Worm (Caenorhabditis elegans) whole organism, L2 larva: ENCODE results near the gene C23F12.4.

Experiments used
- C34F6.9 ChIP-seq: fragments of 150-350 bp; optimal IDR thresholded peaks from 2 replicates; lab custom pipeline; 2014; ENCODE audit warnings: missing biosample characterization, missing genetic modification characterization
- F13H6.1 ChIP-seq: sonication (generic microtip); optimal IDR thresholded peaks from 2 replicates; lab custom pipeline; 2016; ENCODE audit warnings: missing genetic modification characterization, missing compliant biosample characterization
- R02D3.7 ChIP-seq: fragments of 150-350 bp; optimal IDR thresholded peaks from 2 replicates; lab custom pipeline; 2014; ENCODE audit warnings: missing biosample characterization, missing genetic modification characterization
- Y55F3AM.14 ChIP-seq: fragments of 200-800 bp; sonication (Bioruptor generic); optimal IDR thresholded peaks from 2 replicates; lab custom pipeline; 2018; ENCODE audit warnings: mild to moderate bottlenecking, missing genetic modification characterization, missing compliant biosample characterization
- ZK546.5 ChIP-seq: sonication (generic microtip); optimal IDR thresholded peaks from 2 replicates; lab custom pipeline; 2017; ENCODE audit warnings: missing biosample characterization, missing genetic modification characterization
- alr-1 ChIP-seq: fragments of 150-350 bp; optimal IDR thresholded peaks from 2 replicates; lab custom pipeline; 2014; ENCODE audit warnings: missing biosample characterization, missing genetic modification characterization
- aly-2 ChIP-seq: fragments of 150-350 bp; optimal IDR thresholded peaks from 2 replicates; lab custom pipeline; 2014; ENCODE audit warnings: missing biosample characterization, missing genetic modification characterization
- ama-1 ChIP-seq: fragments of 150-350 bp; optimal IDR thresholded peaks from 2 replicates; lab custom pipeline; 2018; ENCODE audit warnings: inconsistent platforms
- blmp-1 ChIP-seq: sonication (generic microtip); optimal IDR thresholded peaks from 2 replicates; lab custom pipeline; 2017; ENCODE audit warnings: missing genetic modification characterization, mild to moderate bottlenecking, missing compliant biosample characterization, antibody characterized with exemption, moderate library complexity; ENCODE audit not compliant: insufficient read depth
- ceh-16 ChIP-seq: fragments of 150-350 bp; optimal IDR thresholded peaks from 2 replicates; lab custom pipeline; 2014; ENCODE audit warnings: missing biosample characterization, missing genetic modification characterization
- ceh-82 ChIP-seq: fragments of 150-350 bp; optimal IDR thresholded peaks from 2 replicates; lab custom pipeline; 2014; ENCODE audit warnings: missing biosample characterization, missing genetic modification characterization
- crh-2 ChIP-seq: sonication (generic microtip); optimal IDR thresholded peaks from 2 replicates; lab custom pipeline; 2017; ENCODE audit warnings: missing biosample characterization, missing genetic modification characterization
- dmd-4 ChIP-seq: sonication (generic microtip); optimal IDR thresholded peaks from 2 replicates; lab custom pipeline; 2017; ENCODE audit warnings: missing biosample characterization, missing genetic modification characterization
- egl-27 ChIP-seq: sonication (generic microtip); optimal IDR thresholded peaks from 3 replicates; lab custom pipeline; 2017; ENCODE audit warnings: missing biosample characterization, missing genetic modification reagents, missing genetic modification characterization
- elt-1 ChIP-seq: fragments of 150-350 bp; optimal IDR thresholded peaks from 2 replicates; lab custom pipeline; 2014; ENCODE audit warnings: missing biosample characterization, missing genetic modification characterization
- elt-3 ChIP-seq: sonication (generic microtip); optimal IDR thresholded peaks from 2 replicates; lab custom pipeline; 2017; ENCODE audit warnings: missing biosample characterization, missing genetic modification characterization
- fos-1 ChIP-seq: fragments of 150-350 bp; optimal IDR thresholded peaks from 2 replicates; lab custom pipeline; 2014; ENCODE audit warnings: missing biosample characterization, missing genetic modification characterization
- gmeb-1 ChIP-seq: fragments of 150-350 bp; optimal IDR thresholded peaks from 2 replicates; lab custom pipeline; 2014; ENCODE audit warnings: missing biosample characterization, missing genetic modification characterization
- lin-11 ChIP-seq: fragments of 150-350 bp; sonication (generic microtip); optimal IDR thresholded peaks from 2 replicates; lab custom pipeline; 2014; ENCODE audit warnings: missing biosample characterization, missing genetic modification characterization, inconsistent platforms, mixed read lengths
- lin-13 ChIP-seq: fragments of 150-350 bp; optimal IDR thresholded peaks from 2 replicates; lab custom pipeline; 2014; ENCODE audit warnings: missing biosample characterization, missing genetic modification reagents, missing genetic modification characterization
- lin-39 ChIP-seq: fragments of 150-350 bp; optimal IDR thresholded peaks from 2 replicates; lab custom pipeline; 2014; ENCODE audit warnings: missing biosample characterization, missing genetic modification reagents, missing genetic modification characterization
- lsy-2 ChIP-seq, 2 experiments: fragments of 150-350 bp in 1 of 2; sonication (generic microtip) in 1 of 2; optimal IDR thresholded peaks; 2 replicates each; lab custom pipeline; 2014 to 2017; ENCODE audit warnings: missing biosample characterization in 2 of 2, missing genetic modification characterization in 2 of 2
- mab-5 ChIP-seq: fragments of 150-350 bp; optimal IDR thresholded peaks from 2 replicates; lab custom pipeline; 2014; ENCODE audit warnings: missing biosample characterization, missing genetic modification characterization
- mbf-1 ChIP-seq: sonication (generic microtip); optimal IDR thresholded peaks from 2 replicates; lab custom pipeline; 2017; ENCODE audit warnings: missing biosample characterization, missing genetic modification characterization
- mdl-1 ChIP-seq, 2 experiments: fragments of 150-350 bp in 1 of 2; sonication (generic microtip) in 1 of 2; optimal IDR thresholded peaks; 2 replicates each; lab custom pipeline; 2017; ENCODE audit warnings: missing biosample characterization in 2 of 2, missing genetic modification characterization in 2 of 2
- nhr-10 ChIP-seq: sonication (generic microtip); optimal IDR thresholded peaks from 2 replicates; lab custom pipeline; 2017; ENCODE audit warnings: missing biosample characterization, missing genetic modification characterization
- nhr-11 ChIP-seq: fragments of 150-350 bp; optimal IDR thresholded peaks from 2 replicates; lab custom pipeline; 2014; ENCODE audit warnings: missing biosample characterization, missing genetic modification characterization
- nhr-12 ChIP-seq: fragments of 150-350 bp; optimal IDR thresholded peaks from 2 replicates; lab custom pipeline; 2014; ENCODE audit warnings: missing biosample characterization, missing genetic modification characterization
- nhr-129 ChIP-seq: fragments of 150-350 bp; optimal IDR thresholded peaks from 2 replicates; lab custom pipeline; 2014; ENCODE audit warnings: missing biosample characterization, missing genetic modification characterization
- nhr-21 ChIP-seq: fragments of 150-350 bp; optimal IDR thresholded peaks from 2 replicates; lab custom pipeline; 2014; ENCODE audit warnings: missing biosample characterization, missing genetic modification characterization
- nhr-23 ChIP-seq: fragments of 150-350 bp; optimal IDR thresholded peaks from 2 replicates; lab custom pipeline; 2014; ENCODE audit warnings: missing biosample characterization, missing genetic modification reagents, missing genetic modification characterization
- nhr-237 ChIP-seq: fragments of 150-350 bp; optimal IDR thresholded peaks from 2 replicates; lab custom pipeline; 2014; ENCODE audit warnings: missing biosample characterization, missing genetic modification characterization
- nhr-25 ChIP-seq: fragments of 150-350 bp; sonication (generic microtip); optimal IDR thresholded peaks from 3 replicates; lab custom pipeline; 2014; ENCODE audit warnings: missing biosample characterization, missing genetic modification characterization
- nhr-6 ChIP-seq: fragments of 150-350 bp; optimal IDR thresholded peaks from 2 replicates; lab custom pipeline; 2014; ENCODE audit warnings: missing biosample characterization, missing genetic modification characterization
- nhr-77 ChIP-seq: fragments of 150-350 bp; optimal IDR thresholded peaks from 2 replicates; lab custom pipeline; 2014; ENCODE audit warnings: missing biosample characterization, missing genetic modification characterization
- peb-1 ChIP-seq: fragments of 150-350 bp; optimal IDR thresholded peaks from 2 replicates; lab custom pipeline; 2014; ENCODE audit warnings: missing biosample characterization, missing genetic modification characterization
- sem-4 ChIP-seq: fragments of 150-350 bp; optimal IDR thresholded peaks from 2 replicates; lab custom pipeline; 2014; ENCODE audit warnings: missing biosample characterization, missing genetic modification reagents, missing genetic modification characterization
- skn-1 ChIP-seq: sonication (generic microtip); optimal IDR thresholded peaks from 2 replicates; lab custom pipeline; 2017; ENCODE audit warnings: missing biosample characterization, missing genetic modification characterization
- sma-3 ChIP-seq: sonication (generic microtip); optimal IDR thresholded peaks from 2 replicates; lab custom pipeline; 2016; ENCODE audit warnings: missing genetic modification reagents, missing genetic modification characterization, missing compliant biosample characterization
- sma-9 ChIP-seq, 2 experiments: fragments of 150-350 bp in 1 of 2; sonication (generic microtip) in 1 of 2; optimal IDR thresholded peaks; 2 replicates each; lab custom pipeline; 2014 to 2016; ENCODE audit warnings: missing genetic modification characterization in 2 of 2, mild to moderate bottlenecking in 1 of 2, missing biosample characterization in 1 of 2, missing compliant biosample characterization in 1 of 2, missing genetic modification reagents in 1 of 2, moderate library complexity in 1 of 2
- snpc-4 ChIP-seq: fragments of 150-350 bp; optimal IDR thresholded peaks from 2 replicates; lab custom pipeline; 2014; ENCODE audit warnings: missing biosample characterization, missing genetic modification characterization
- unc-39 ChIP-seq: fragments of 150-350 bp; optimal IDR thresholded peaks from 2 replicates; lab custom pipeline; 2014; ENCODE audit warnings: missing biosample characterization, missing genetic modification characterization
- unc-55 ChIP-seq: fragments of 150-350 bp; sonication (generic microtip); optimal IDR thresholded peaks from 3 replicates; lab custom pipeline; 2014; ENCODE audit warnings: missing biosample characterization, missing genetic modification reagents, missing genetic modification characterization
- unc-62 ChIP-seq: fragments of 150-350 bp; optimal IDR thresholded peaks from 2 replicates; lab custom pipeline; 2014; ENCODE audit warnings: missing biosample characterization, missing genetic modification reagents, missing genetic modification characterization
- zag-1 ChIP-seq: fragments of 150-350 bp; optimal IDR thresholded peaks from 2 replicates; lab custom pipeline; 2014; ENCODE audit warnings: missing biosample characterization, missing genetic modification characterization
- ztf-1 ChIP-seq: fragments of 200-800 bp; sonication (Bioruptor generic); conservative IDR thresholded peaks from 2 replicates; pipeline ENCODE4 v1.3.6; 2022; ENCODE audit warnings: missing genetic modification characterization, missing compliant biosample characterization
- ztf-11 ChIP-seq: sonication (generic microtip); optimal IDR thresholded peaks from 2 replicates; lab custom pipeline; 2017; ENCODE audit warnings: missing biosample characterization, missing genetic modification characterization
- ztf-4 ChIP-seq: fragments of 150-350 bp; optimal IDR thresholded peaks from 2 replicates; lab custom pipeline; 2014; ENCODE audit warnings: missing biosample characterization, missing genetic modification characterization

Gene C23F12.4

ce11 chrX:9387041-9387440 lies at the start of gene C23F12.4:
Gene C23F12.4, plus strand, starts transcription at chrX:9387341.
- TF ChIP-seq ztf-1 (GFP tag; lab: Robert Waterston, UW) (no peak), snpc-4 (tag; lab: Kevin White, UChicago) (no peak), nhr-10 (tag; lab: Kevin White, UChicago) (no peak), nhr-12 (no peak), ztf-4 (tag; lab: Kevin White, UChicago) (no peak), unc-39 (tag; lab: Kevin White, UChicago) (no peak), lin-13 (GFP tag; lab: Kevin White, UChicago) (no peak), nhr-23 (no peak), ztf-11 (no peak), R02D3.7 (tag; lab: Kevin White, UChicago) (no peak)

ce11 chrX:9337832-9338231 lies 49.3 kb upstream of the C23F12.4 start:
- TF ChIP-seq fos-1 (tag; lab: Kevin White, UChicago) (peak; percentile 41), mdl-1 (tag; optimal IDR thresholded peaks at IDR 0.05; lab: Kevin White, UChicago) (peak in 1 of 2 experiments; percentile 65), lin-11 (tag; lab: Kevin White, UChicago) (peak; percentile 38), aly-2 (tag; lab: Kevin White, UChicago) (no peak), C34F6.9 (tag; lab: Kevin White, UChicago) (peak; percentile 75), nhr-237 (tag; lab: Kevin White, UChicago) (no peak), nhr-12 (no peak), lsy-2 (tag; optimal IDR thresholded peaks at IDR 0.05; lab: Kevin White, UChicago) (peak; percentile 54 to 63), nhr-21 (tag; lab: Kevin White, UChicago) (peak; percentile 5), unc-62 (GFP tag; lab: Kevin White, UChicago) (no peak), nhr-6 (tag; lab: Kevin White, UChicago) (no peak), ztf-4 (tag; lab: Kevin White, UChicago) (peak; percentile 28), ceh-82 (tag; lab: Kevin White, UChicago) (peak; percentile 44), nhr-25 (no peak), ztf-11 (no peak), unc-39 (tag; lab: Kevin White, UChicago) (peak; percentile 14), snpc-4 (tag; lab: Kevin White, UChicago) (peak; percentile 8), ama-1 (lab: Kevin White, UChicago) (no peak), F13H6.1 (peak; percentile 55), sma-9 (GFP tag; optimal IDR thresholded peaks at IDR 0.05; lab: Kevin White, UChicago) (peak; percentile 17), sma-9 (tag; optimal IDR thresholded peaks at IDR 0.05; lab: Kevin White, UChicago) (no peak), nhr-129 (tag; lab: Kevin White, UChicago) (peak; percentile 81), alr-1 (tag; lab: Kevin White, UChicago) (no peak), gmeb-1 (tag; lab: Kevin White, UChicago) (peak; percentile 21), peb-1 (tag; lab: Kevin White, UChicago) (no peak), zag-1 (tag; lab: Kevin White, UChicago) (peak; percentile 74), lin-13 (GFP tag; lab: Kevin White, UChicago) (peak; percentile 67), ztf-1 (GFP tag; lab: Robert Waterston, UW) (no peak), ceh-16 (tag; lab: Kevin White, UChicago) (no peak), crh-2 (tag; lab: Kevin White, UChicago) (peak; percentile 61), skn-1 (tag; lab: Kevin White, UChicago) (no peak), mab-5 (tag; lab: Kevin White, UChicago) (peak; percentile 76), elt-1 (no peak), sma-3 (GFP tag; lab: Kevin White, UChicago) (no peak), nhr-77 (tag; lab: Kevin White, UChicago) (no peak), ZK546.5 (tag; lab: Kevin White, UChicago) (no peak), R02D3.7 (tag; lab: Kevin White, UChicago) (no peak), egl-27 (tag; lab: Kevin White, UChicago) (peak; percentile 55), elt-3 (no peak), sem-4 (peak; percentile 5), lin-39 (no peak), mbf-1 (no peak), Y55F3AM.14 (GFP tag; lab: Kevin White, UChicago) (peak; percentile 69), nhr-23 (no peak), unc-55 (GFP tag; lab: Kevin White, UChicago) (peak; percentile 91), blmp-1 (tag; lab: Kevin White, UChicago) (no peak), nhr-11 (no peak), nhr-10 (tag; lab: Kevin White, UChicago) (no peak), dmd-4 (no peak)
